Fruit fly (Drosophila melanogaster) whole organism, wandering third instar larva: ENCODE measurements around the gene Vps37B.

Source experiments
- Abd-B ChIP-seq: fragments of >200 bp; optimal IDR thresholded peaks from 2 replicates; lab custom pipeline; 2017; ENCODE audit warnings: missing biosample characterization, missing genetic modification characterization
- CG32264 ChIP-seq: fragments of 200-800 bp; sonication (Bioruptor generic); optimal IDR thresholded peaks from 2 replicates; lab custom pipeline; 2016; ENCODE audit warnings: missing biosample characterization, missing genetic modification characterization
- CG9705 ChIP-seq: fragments of 200-800 bp; sonication (Bioruptor generic); optimal IDR thresholded peaks from 2 replicates; lab custom pipeline; 2018; ENCODE audit warnings: missing biosample characterization, mild to moderate bottlenecking, missing genetic modification characterization
- CrebA ChIP-seq: fragments of 200-800 bp; sonication (Bioruptor generic); optimal IDR thresholded peaks from 2 replicates; lab custom pipeline; 2016; ENCODE audit warnings: missing biosample characterization, mild to moderate bottlenecking, missing genetic modification characterization, borderline replicate concordance
- Dfd ChIP-seq: fragments of >200 bp; optimal IDR thresholded peaks from 2 replicates; lab custom pipeline; 2017; ENCODE audit warnings: missing biosample characterization, missing genetic modification characterization
- Dif ChIP-seq: fragments of 200-275, 200-300 bp; sonication (Bioruptor generic); optimal IDR thresholded peaks from 2 replicates; lab custom pipeline; 2018; ENCODE audit warnings: missing biosample characterization, missing genetic modification characterization; ENCODE audit not compliant: partially characterized antibody
- GATAd ChIP-seq: sonication (Bioruptor generic); optimal IDR thresholded peaks from 2 replicates; lab custom pipeline; 2016; ENCODE audit warnings: missing biosample characterization, missing genetic modification characterization
- HLH106 ChIP-seq: fragments of 200-800 bp; optimal IDR thresholded peaks from 3 replicates; lab custom pipeline; 2019; ENCODE audit warnings: missing biosample characterization, mild to moderate bottlenecking, missing genetic modification characterization, moderate library complexity
- Hnf4 ChIP-seq: fragments of 200-800 bp; sonication (Bioruptor generic); optimal IDR thresholded peaks from 2 replicates; lab custom pipeline; 2016; ENCODE audit warnings: missing biosample characterization, mild to moderate bottlenecking, missing genetic modification characterization
- Hr78 ChIP-seq: fragments of >200 bp; optimal IDR thresholded peaks from 2 replicates; lab custom pipeline; 2017; ENCODE audit warnings: missing biosample characterization, missing genetic modification characterization
- Hr83 ChIP-seq: fragments of 200-300 bp; sonication (Bioruptor generic); optimal IDR thresholded peaks from 2 replicates; lab custom pipeline; 2016; ENCODE audit warnings: missing biosample characterization, mild to moderate bottlenecking, missing genetic modification characterization, moderate library complexity; ENCODE audit not compliant: poor library complexity, severe bottlenecking
- Jra ChIP-seq: sonication (Bioruptor generic); optimal IDR thresholded peaks from 2 replicates; lab custom pipeline; 2016; ENCODE audit warnings: missing biosample characterization, missing genetic modification characterization
- Mio ChIP-seq: sonication (Bioruptor generic); optimal IDR thresholded peaks from 2 replicates; lab custom pipeline; 2016; ENCODE audit warnings: missing biosample characterization, missing genetic modification characterization
- Myc ChIP-seq: fragments of >200 bp; optimal IDR thresholded peaks from 2 replicates; lab custom pipeline; 2017
- N ChIP-seq: fragments of >200 bp; optimal IDR thresholded peaks from 2 replicates; lab custom pipeline; 2018; ENCODE audit warnings: missing biosample characterization, missing external identifiers, missing genetic modification characterization
- OdsH ChIP-seq: fragments of 200-800 bp; sonication (Bioruptor generic); optimal IDR thresholded peaks from 2 replicates; lab custom pipeline; 2016; ENCODE audit warnings: missing biosample characterization, mild to moderate bottlenecking, missing genetic modification characterization
- Rel ChIP-seq, 2 experiments: fragments of 200-800 bp; sonication (Bioruptor generic) in 1 of 2; optimal IDR thresholded peaks; 2 replicates in 1 of 2; 3 replicates in 1 of 2; lab custom pipeline; 2016 to 2019; ENCODE audit warnings: mild to moderate bottlenecking in 2 of 2, missing biosample characterization in 2 of 2, missing genetic modification characterization in 2 of 2, moderate library complexity in 1 of 2
- Sp1 ChIP-seq: fragments of 200-800 bp; sonication (Bioruptor generic); optimal IDR thresholded peaks from 3 replicates; lab custom pipeline; 2019; ENCODE audit warnings: missing biosample characterization, mild to moderate bottlenecking, missing genetic modification characterization, moderate library complexity
- Vsx2 ChIP-seq: fragments of 200-300, 225-300 bp; sonication (Bioruptor generic); optimal IDR thresholded peaks from 2 replicates; lab custom pipeline; 2018; ENCODE audit warnings: missing biosample characterization, missing genetic modification characterization; ENCODE audit not compliant: partially characterized antibody
- br ChIP-seq: fragments of 200-800 bp; sonication (Bioruptor generic); optimal IDR thresholded peaks from 2 replicates; lab custom pipeline; 2016; ENCODE audit warnings: missing biosample characterization, missing genetic modification characterization
- brk ChIP-seq: fragments of 200-800 bp; sonication (Bioruptor generic); optimal IDR thresholded peaks from 2 replicates; lab custom pipeline; 2016; ENCODE audit warnings: missing biosample characterization, mild to moderate bottlenecking, missing genetic modification characterization
- dl ChIP-seq, 2 experiments: fragments of 175-275, 200-275 bp in 1 of 2; fragments of 200-275 bp in 1 of 2; sonication (Bioruptor generic); optimal IDR thresholded peaks; lab custom pipeline; 2018; ENCODE audit warnings: mild to moderate bottlenecking in 2 of 2, missing biosample characterization in 2 of 2, missing genetic modification characterization in 2 of 2, moderate library complexity in 2 of 2; ENCODE audit not compliant: partially characterized antibody in 2 of 2, insufficient read depth in 1 of 2
- dmrt93B ChIP-seq: fragments of 200-800 bp; sonication (Bioruptor generic); optimal IDR thresholded peaks from 2 replicates; lab custom pipeline; 2018; ENCODE audit warnings: missing biosample characterization, mild to moderate bottlenecking, missing genetic modification characterization
- dsf ChIP-seq: sonication (Bioruptor generic); optimal IDR thresholded peaks from 2 replicates; lab custom pipeline; 2016; ENCODE audit warnings: missing biosample characterization, missing genetic modification characterization, borderline replicate concordance
- ey ChIP-seq: fragments of 200-800 bp; sonication (Bioruptor generic); optimal IDR thresholded peaks from 2 replicates; lab custom pipeline; 2016; ENCODE audit warnings: missing biosample characterization, missing genetic modification characterization
- foxo ChIP-seq, 2 experiments: fragments of 200-800 bp; sonication (Bioruptor generic); optimal IDR thresholded peaks; 2 replicates in 1 of 2; 3 replicates in 1 of 2; lab custom pipeline; 2016 to 2017; ENCODE audit warnings: missing biosample characterization in 2 of 2, missing genetic modification characterization in 2 of 2
- fru ChIP-seq: fragments of 200-800 bp; sonication (Bioruptor generic); optimal IDR thresholded peaks from 3 replicates; lab custom pipeline; 2016; ENCODE audit warnings: missing biosample characterization, mild to moderate bottlenecking, missing genetic modification characterization
- h ChIP-seq: fragments of 200-800 bp; sonication (Bioruptor generic); optimal IDR thresholded peaks from 3 replicates; lab custom pipeline; 2016; ENCODE audit warnings: missing biosample characterization, mild to moderate bottlenecking, missing genetic modification characterization
- jim ChIP-seq: fragments of 175-275, 200-325 bp; sonication (Bioruptor generic); optimal IDR thresholded peaks from 2 replicates; lab custom pipeline; 2016; ENCODE audit warnings: missing biosample characterization, mild to moderate bottlenecking, missing genetic modification characterization
- lola ChIP-seq: fragments of >200 bp; optimal IDR thresholded peaks from 2 replicates; lab custom pipeline; 2017; ENCODE audit warnings: missing biosample characterization, missing genetic modification characterization
- pan ChIP-seq: fragments of >200 bp; optimal IDR thresholded peaks from 2 replicates; lab custom pipeline; 2017
- psq ChIP-seq: fragments of 200-800 bp; sonication (Bioruptor generic); optimal IDR thresholded peaks from 3 replicates; lab custom pipeline; 2017; ENCODE audit warnings: missing biosample characterization, mild to moderate bottlenecking, missing genetic modification characterization, moderate library complexity
- rgr ChIP-seq: fragments of 200-800 bp; sonication (Bioruptor generic); optimal IDR thresholded peaks from 3 replicates; lab custom pipeline; 2016; ENCODE audit warnings: missing biosample characterization, mild to moderate bottlenecking, missing genetic modification characterization
- sage ChIP-seq: fragments of 200-800 bp; sonication (Bioruptor generic); optimal IDR thresholded peaks from 2 replicates; lab custom pipeline; 2016; ENCODE audit warnings: missing biosample characterization, mild to moderate bottlenecking, missing genetic modification characterization
- sv ChIP-seq: fragments of 200-800 bp; sonication (Bioruptor generic); optimal IDR thresholded peaks from 3 replicates; lab custom pipeline; 2016; ENCODE audit warnings: missing biosample characterization, missing genetic modification characterization
- tai ChIP-seq: sonication (Bioruptor generic); optimal IDR thresholded peaks from 2 replicates; lab custom pipeline; 2016; ENCODE audit warnings: missing biosample characterization, missing genetic modification characterization
- usp ChIP-seq: fragments of >200 bp; optimal IDR thresholded peaks from 2 replicates; lab custom pipeline; 2017; ENCODE audit warnings: missing biosample characterization, missing genetic modification characterization
- woc ChIP-seq: sonication (Bioruptor generic); optimal IDR thresholded peaks from 2 replicates; lab custom pipeline; 2016; ENCODE audit warnings: missing biosample characterization, mild to moderate bottlenecking, missing genetic modification characterization

Gene Vps37B

dm6 chr3R:5250530-5251242 is 24.7 kb downstream of the Vps37B start (continued):
- TF ChIP-seq fru (GFP tag; lab: Kevin White, UChicago): peak; percentile 57
- peak; percentile 2 for TF ChIP-seq Mio
- no peak for TF ChIP-seq lola (GFP tag; lab: Kevin White, UChicago)
- no peak for TF ChIP-seq Sp1 (GFP tag; lab: Kevin White, UChicago)
- no peak for TF ChIP-seq sv (GFP tag; lab: Kevin White, UChicago)
- TF ChIP-seq dl (GFP tag; optimal IDR thresholded peaks at IDR 0.05; lab: Kevin White, UChicago; ENCODE audit: insufficient read depth in 1 of 2, partially characterized antibody in 2 of 2): no peak
- peak; percentile 48 for TF ChIP-seq tai (GFP tag; lab: Kevin White, UChicago)
- TF ChIP-seq HLH106 (tag; lab: Kevin White, UChicago): peak; percentile 24
- peak; percentile 59 for TF ChIP-seq Hr83 (GFP tag; lab: Kevin White, UChicago)
- no peak for TF ChIP-seq N (GFP tag; lab: Kevin White, UChicago)
- no peak for TF ChIP-seq GATAd (GFP tag; lab: Kevin White, UChicago)
- TF ChIP-seq Abd-B: no peak
- no peak for TF ChIP-seq Myc (lab: Kevin White, UChicago)

DNA sequence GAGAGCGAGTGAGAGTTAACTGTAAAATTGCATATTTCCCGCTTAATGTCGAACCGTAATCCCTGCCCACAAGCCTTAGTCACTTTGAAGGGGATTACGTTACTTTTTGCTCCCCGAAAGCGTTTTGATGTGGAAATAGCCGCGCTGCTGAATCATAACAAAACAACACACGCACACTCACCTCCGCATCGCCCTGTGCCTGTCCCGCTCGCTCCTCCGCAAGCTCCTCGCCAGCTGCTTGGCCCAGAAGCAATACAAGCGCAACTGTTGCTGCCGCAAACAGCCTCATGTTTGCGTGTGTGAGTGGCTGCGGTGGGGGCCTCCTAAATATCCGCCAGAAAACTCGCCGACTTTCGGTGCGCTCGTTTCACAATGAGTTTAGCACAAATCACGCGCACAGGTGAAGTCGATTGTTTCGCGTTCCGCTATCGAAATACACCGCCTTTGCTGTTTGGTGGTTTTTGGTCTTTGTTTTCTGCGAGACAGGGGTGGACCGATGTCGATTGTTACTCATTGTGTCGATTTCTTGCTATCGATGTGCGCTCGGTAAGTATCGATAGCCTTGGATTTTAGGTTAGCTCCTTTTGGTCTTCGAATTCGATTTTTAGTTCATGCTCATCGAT is 25.4 kb downstream of the Vps37B start, which contains the start of gene CtsF:
Gene CtsF, minus strand, starts transcription at position 503 of the 623 bp plus-strand sequence.
- TF ChIP-seq rgr: peak; percentile 21
- peak; percentile 15 for TF ChIP-seq N (GFP tag; lab: Kevin White, UChicago)
- TF ChIP-seq brk: peak; percentile 0
- peak; percentile 13 for TF ChIP-seq sv (GFP tag; lab: Kevin White, UChicago)
- no peak for TF ChIP-seq Rel (GFP tag; optimal IDR thresholded peaks at IDR 0.05; lab: Kevin White, UChicago)
- peak; percentile 92 for TF ChIP-seq Rel (tag; optimal IDR thresholded peaks at IDR 0.05; lab: Kevin White, UChicago)
- TF ChIP-seq br (GFP tag; lab: Kevin White, UChicago): peak; percentile 63
- TF ChIP-seq dl (GFP tag; optimal IDR thresholded peaks at IDR 0.05; lab: Kevin White, UChicago; ENCODE audit: insufficient read depth in 1 of 2, partially characterized antibody in 2 of 2): no peak
- no peak for TF ChIP-seq lola (GFP tag; lab: Kevin White, UChicago)
- TF ChIP-seq CG32264 (GFP tag; lab: Kevin White, UChicago): no peak
- no peak for TF ChIP-seq Vsx2 (GFP tag; lab: Kevin White, UChicago)
- peak; percentile 58 for TF ChIP-seq Sp1 (GFP tag; lab: Kevin White, UChicago)
- peak; percentile 29 for TF ChIP-seq Myc (lab: Kevin White, UChicago)
- TF ChIP-seq dsf: no peak
- no peak for TF ChIP-seq jim
- TF ChIP-seq woc (GFP tag; lab: Kevin White, UChicago): no peak
- no peak for TF ChIP-seq CrebA (GFP tag; lab: Kevin White, UChicago)
- TF ChIP-seq Dfd (GFP tag; lab: Kevin White, UChicago): no peak
- no peak for TF ChIP-seq CG9705 (GFP tag; lab: Kevin White, UChicago)
- no peak for TF ChIP-seq Hr83 (GFP tag; lab: Kevin White, UChicago)
- peak; percentile 15 for TF ChIP-seq fru (GFP tag; lab: Kevin White, UChicago)
- peak in 1 of 2 experiments; percentile 32 for TF ChIP-seq foxo (GFP tag; optimal IDR thresholded peaks at IDR 0.05; lab: Kevin White, UChicago)
- TF ChIP-seq Mio: no peak
- TF ChIP-seq Hnf4: no peak
- peak; percentile 60 for TF ChIP-seq h (GFP tag; lab: Kevin White, UChicago)
- peak; percentile 45 for TF ChIP-seq OdsH (GFP tag; lab: Kevin White, UChicago)
- no peak for TF ChIP-seq usp (GFP tag; lab: Kevin White, UChicago)
- peak; percentile 23 for TF ChIP-seq Abd-B
- TF ChIP-seq Hr78 (GFP tag; lab: Kevin White, UChicago): no peak
- TF ChIP-seq dmrt93B (GFP tag; lab: Kevin White, UChicago): no peak
- no peak for TF ChIP-seq ey (GFP tag; lab: Kevin White, UChicago)
- TF ChIP-seq GATAd (GFP tag; lab: Kevin White, UChicago): no peak
- no peak for TF ChIP-seq Jra (GFP tag; lab: Kevin White, UChicago)
- peak; percentile 21 for TF ChIP-seq HLH106 (tag; lab: Kevin White, UChicago)
- TF ChIP-seq tai (GFP tag; lab: Kevin White, UChicago): no peak
- peak; percentile 17 for TF ChIP-seq psq (GFP tag; lab: Kevin White, UChicago)
- TF ChIP-seq pan (lab: Kevin White, UChicago): no peak
- no peak for TF ChIP-seq Dif
- TF ChIP-seq sage: no peak
- TF ChIP-seq, all 38 proteins: peak for 15
